Worm (Caenorhabditis elegans) whole organism, L3 larva: ENCODE results near the gene F58E2.2.
A peak's percentile ranks its signal among the peaks of the same experiment; 100 is the strongest.

Source experiments
- R02D3.7 ChIP-seq: fragments of 150-350 bp; optimal IDR thresholded peaks from 2 replicates; lab custom pipeline; 2014; ENCODE audit warnings: missing biosample characterization, missing genetic modification characterization
- aly-2 ChIP-seq: fragments of 150-350 bp; optimal IDR thresholded peaks from 2 replicates; lab custom pipeline; 2014; ENCODE audit warnings: missing biosample characterization, missing genetic modification characterization
- ama-1 ChIP-seq: fragments of 150-350 bp; optimal IDR thresholded peaks from 2 replicates; lab custom pipeline; 2018
- ceh-16 ChIP-seq: sonication (generic microtip); optimal IDR thresholded peaks from 2 replicates; lab custom pipeline; 2017; ENCODE audit warnings: missing biosample characterization, missing genetic modification characterization
- ceh-28 ChIP-seq: fragments of 150-350 bp; optimal IDR thresholded peaks from 2 replicates; lab custom pipeline; 2014; ENCODE audit warnings: missing biosample characterization, missing genetic modification reagents, missing genetic modification characterization
- ceh-82 ChIP-seq: fragments of 150-350 bp; optimal IDR thresholded peaks from 2 replicates; lab custom pipeline; 2014; ENCODE audit warnings: missing biosample characterization, missing genetic modification characterization
- egl-27 ChIP-seq: sonication (generic microtip); optimal IDR thresholded peaks from 4 replicates; lab custom pipeline; 2017; ENCODE audit warnings: missing biosample characterization, missing genetic modification reagents, missing genetic modification characterization
- egl-5 ChIP-seq: fragments of 150-350 bp; optimal IDR thresholded peaks from 2 replicates; lab custom pipeline; 2017; ENCODE audit warnings: missing biosample characterization, missing genetic modification reagents, missing genetic modification characterization, inconsistent platforms
- elt-1 ChIP-seq: fragments of 150-350 bp; optimal IDR thresholded peaks from 2 replicates; lab custom pipeline; 2014; ENCODE audit warnings: missing biosample characterization, missing genetic modification characterization
- elt-2 ChIP-seq: sonication (generic microtip); optimal IDR thresholded peaks from 2 replicates; lab custom pipeline; 2016; ENCODE audit warnings: missing genetic modification reagents, mild to moderate bottlenecking, missing genetic modification characterization, missing compliant biosample characterization
- elt-3 ChIP-seq, 3 experiments: fragments of 150-350 bp in 1 of 3; sonication (generic microtip) in 2 of 3; optimal IDR thresholded peaks; 2 replicates in 2 of 3; 4 replicates in 1 of 3; lab custom pipeline; 2014 to 2017; ENCODE audit warnings: missing biosample characterization in 3 of 3, missing genetic modification characterization in 3 of 3
- eor-1 ChIP-seq, 2 experiments: fragments of 150-350 bp; optimal IDR thresholded peaks; 2 replicates each; lab custom pipeline; 2014 to 2018; ENCODE audit warnings: missing biosample characterization in 2 of 2, missing genetic modification characterization in 2 of 2
- fkh-10 ChIP-seq: sonication (generic microtip); optimal IDR thresholded peaks from 2 replicates; lab custom pipeline; 2017; ENCODE audit warnings: missing biosample characterization, missing genetic modification reagents, missing genetic modification characterization
- fkh-2 ChIP-seq: fragments of 150-350 bp; optimal IDR thresholded peaks from 2 replicates; lab custom pipeline; 2014; ENCODE audit warnings: missing biosample characterization, missing genetic modification reagents, missing genetic modification characterization
- hmg-11 ChIP-seq: sonication (generic microtip); optimal IDR thresholded peaks from 2 replicates; lab custom pipeline; 2016; ENCODE audit warnings: missing genetic modification characterization, missing compliant biosample characterization
- jun-1 ChIP-seq: fragments of 150-350 bp; optimal IDR thresholded peaks from 2 replicates; lab custom pipeline; 2014; ENCODE audit warnings: missing biosample characterization, missing genetic modification reagents, missing genetic modification characterization
- lin-15B ChIP-seq: fragments of 150-350 bp; optimal IDR thresholded peaks from 2 replicates; lab custom pipeline; 2014; ENCODE audit warnings: missing biosample characterization, missing genetic modification characterization
- lin-39 ChIP-seq: fragments of 150-350 bp; optimal IDR thresholded peaks from 2 replicates; lab custom pipeline; 2018; ENCODE audit warnings: missing biosample characterization, missing genetic modification reagents, missing genetic modification characterization
- lsy-12 ChIP-seq: sonication (generic microtip); optimal IDR thresholded peaks from 2 replicates; lab custom pipeline; 2016; ENCODE audit warnings: mild to moderate bottlenecking, missing genetic modification characterization, missing compliant biosample characterization
- mdl-1 ChIP-seq: fragments of 150-350 bp; optimal IDR thresholded peaks from 2 replicates; lab custom pipeline; 2014; ENCODE audit warnings: missing biosample characterization, missing genetic modification characterization
- mml-1 ChIP-seq: fragments of 150-350 bp; sonication (generic microtip); optimal IDR thresholded peaks from 3 replicates; lab custom pipeline; 2014; ENCODE audit warnings: missing biosample characterization, missing genetic modification characterization
- nfya-1 ChIP-seq: sonication (generic microtip); optimal IDR thresholded peaks from 2 replicates; lab custom pipeline; 2017; ENCODE audit warnings: missing genetic modification characterization, mild to moderate bottlenecking, missing compliant biosample characterization, antibody characterized with exemption, moderate library complexity; ENCODE audit not compliant: insufficient read depth
- nhr-12 ChIP-seq: fragments of 150-350 bp; optimal IDR thresholded peaks from 2 replicates; lab custom pipeline; 2014; ENCODE audit warnings: missing biosample characterization, missing genetic modification characterization
- nhr-23 ChIP-seq: fragments of 150-350 bp; optimal IDR thresholded peaks from 2 replicates; lab custom pipeline; 2014; ENCODE audit warnings: missing biosample characterization, missing genetic modification reagents, missing genetic modification characterization
- nhr-237 ChIP-seq: fragments of 150-350 bp; optimal IDR thresholded peaks from 2 replicates; lab custom pipeline; 2014; ENCODE audit warnings: missing biosample characterization, missing genetic modification characterization
- nhr-25 ChIP-seq: sonication (generic microtip); optimal IDR thresholded peaks from 2 replicates; lab custom pipeline; 2017; ENCODE audit warnings: missing biosample characterization, missing genetic modification characterization
- nhr-28 ChIP-seq: fragments of 150-350 bp; optimal IDR thresholded peaks from 2 replicates; lab custom pipeline; 2014; ENCODE audit warnings: missing biosample characterization, missing genetic modification characterization
- nhr-43 ChIP-seq: sonication (generic microtip); optimal IDR thresholded peaks from 2 replicates; lab custom pipeline; 2016; ENCODE audit warnings: mild to moderate bottlenecking, missing genetic modification characterization, missing compliant biosample characterization; ENCODE audit not compliant: poor library complexity, severe bottlenecking
- nhr-76 ChIP-seq: fragments of 150-350 bp; sonication (generic microtip); optimal IDR thresholded peaks from 5 replicates; lab custom pipeline; 2014; ENCODE audit warnings: missing biosample characterization, missing genetic modification characterization
- pha-4 ChIP-seq: fragments of 150-350 bp; optimal IDR thresholded peaks from 2 replicates; lab custom pipeline; 2014; ENCODE audit warnings: missing biosample characterization, missing genetic modification reagents, missing genetic modification characterization
- pqm-1 ChIP-seq: fragments of 150-350 bp; optimal IDR thresholded peaks from 2 replicates; lab custom pipeline; 2017; ENCODE audit warnings: missing biosample characterization, missing genetic modification characterization, inconsistent platforms
- skn-1 ChIP-seq: fragments of 150-350 bp; optimal IDR thresholded peaks from 2 replicates; lab custom pipeline; 2014; ENCODE audit warnings: missing biosample characterization, missing genetic modification characterization
- snpc-4 ChIP-seq: fragments of 150-350 bp; optimal IDR thresholded peaks from 2 replicates; lab custom pipeline; 2014; ENCODE audit warnings: missing biosample characterization, missing genetic modification characterization
- tbx-2 ChIP-seq: sonication (generic microtip); optimal IDR thresholded peaks from 2 replicates; lab custom pipeline; 2016; ENCODE audit warnings: mild to moderate bottlenecking, missing genetic modification characterization, missing compliant biosample characterization
- unc-39 ChIP-seq: sonication (generic microtip); optimal IDR thresholded peaks from 4 replicates; lab custom pipeline; 2017; ENCODE audit warnings: missing biosample characterization, missing genetic modification characterization

The F58E2.2 gene

DNA sequence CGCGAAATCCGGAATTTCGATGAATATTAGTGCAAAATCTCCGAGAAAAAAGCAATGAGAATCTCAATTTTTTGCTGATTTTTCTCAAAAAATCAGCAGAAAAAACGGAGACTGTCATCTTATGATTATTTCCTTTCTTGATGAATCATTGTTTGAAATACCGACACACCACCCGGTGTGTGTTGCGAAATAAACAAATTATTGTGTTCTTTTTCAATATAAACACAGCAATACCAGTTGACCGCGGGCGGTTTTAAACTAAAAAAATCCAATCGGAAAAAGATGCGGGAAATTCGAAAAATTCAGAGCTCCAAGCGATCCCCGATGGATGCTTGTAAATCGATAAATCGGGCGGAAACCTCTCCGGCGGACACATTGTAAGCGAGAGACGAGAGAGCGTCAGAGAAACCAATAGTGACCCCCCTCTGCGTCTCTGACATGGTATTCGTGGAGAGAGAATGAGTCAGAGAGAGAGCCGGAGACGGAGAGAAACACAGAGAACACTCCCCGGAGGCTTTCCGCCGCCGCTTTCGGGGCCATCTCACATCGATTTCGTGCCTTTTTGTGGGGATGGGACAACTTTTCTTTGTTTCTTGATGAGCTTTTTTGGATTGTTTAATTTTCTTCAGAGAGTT lies 45.7 kb downstream of the F58E2.2 start:
- peak; percentile 39 for TF ChIP-seq lin-15B (tag; lab: Kevin White, UChicago)
- TF ChIP-seq nhr-76: no peak
- peak; percentile 86 for TF ChIP-seq hmg-11 (tag; lab: Kevin White, UChicago)
- peak; percentile 75 for TF ChIP-seq jun-1
- peak; percentile 22 for TF ChIP-seq pqm-1 (tag; lab: Kevin White, UChicago)
- peak; percentile 18 for TF ChIP-seq fkh-10 (GFP tag; lab: Kevin White, UChicago)
- TF ChIP-seq nhr-28 (tag; lab: Kevin White, UChicago): no peak
- TF ChIP-seq snpc-4 (tag; lab: Kevin White, UChicago): peak; percentile 58
- TF ChIP-seq mml-1 (tag; lab: Kevin White, UChicago): no peak
- peak; percentile 76 for TF ChIP-seq lin-39 (tag; lab: Kevin White, UChicago)
- no peak for TF ChIP-seq R02D3.7
- no peak for TF ChIP-seq nhr-237 (tag; lab: Kevin White, UChicago)
- TF ChIP-seq nhr-23 (tag; lab: Kevin White, UChicago): peak; percentile 18
- peak; percentile 88 for TF ChIP-seq ceh-28 (tag; lab: Kevin White, UChicago)
- peak; percentile 61 for TF ChIP-seq egl-5 (tag; lab: Kevin White, UChicago)
- TF ChIP-seq nfya-1: peak; percentile 89
- peak; percentile 52 for TF ChIP-seq pha-4
- peak; percentile 15 for TF ChIP-seq elt-2 (tag; lab: Kevin White, UChicago)
- TF ChIP-seq skn-1 (tag; lab: Kevin White, UChicago): peak; percentile 44
- peak; percentile 6 for TF ChIP-seq ama-1 (lab: Kevin White, UChicago)

DNA sequence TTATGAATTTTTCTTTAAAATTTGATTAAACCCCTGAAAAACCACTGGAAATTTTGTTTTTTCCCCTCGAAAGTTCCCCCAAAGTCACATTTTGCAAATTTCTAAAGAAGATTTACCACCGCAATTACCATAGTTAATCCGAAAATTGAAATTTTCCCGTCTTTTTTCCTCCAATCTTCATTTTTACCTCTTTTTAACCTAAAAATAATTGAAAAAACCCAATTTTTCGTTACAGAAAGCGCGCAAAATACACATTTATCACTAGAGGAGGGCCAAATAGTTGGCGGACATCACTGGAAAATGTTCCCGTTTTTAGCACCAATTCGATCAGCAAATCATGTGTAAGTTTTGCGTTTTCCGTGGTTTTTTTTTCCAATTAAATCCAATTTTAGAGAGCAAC lies 46.7 kb downstream of the F58E2.2 start, which contains the start of gene unc-33:
Gene unc-33 (plus strand): TSS at position 301 of the 400 bp plus-strand sequence.
- TF ChIP-seq nhr-43 (tag; lab: Kevin White, UChicago) (no peak), ceh-16 (tag; lab: Kevin White, UChicago) (no peak)
- TF ChIP-seq, all 47 proteins: peak for 0

DNA sequence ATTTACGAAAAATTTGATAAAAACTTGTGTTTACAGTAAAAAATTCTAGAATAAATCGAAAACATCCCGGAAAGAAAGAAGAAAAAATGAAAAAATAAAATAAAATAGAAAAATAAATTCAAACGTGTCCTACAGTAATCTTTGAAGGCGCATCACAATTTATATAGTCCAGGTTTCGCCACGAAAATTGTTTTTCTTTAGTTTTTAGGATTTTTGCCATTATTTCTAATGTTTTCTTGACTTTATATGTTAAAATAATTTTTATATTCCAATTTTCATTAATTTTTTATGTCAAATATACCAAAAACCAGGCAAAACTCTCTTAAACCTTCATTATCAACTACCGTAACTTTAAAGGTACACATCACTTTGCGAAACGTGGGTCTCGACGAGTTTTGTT lies 47.7 kb downstream of the F58E2.2 start:
- no peak for TF ChIP-seq unc-39 (tag; lab: Kevin White, UChicago)
- TF ChIP-seq nfya-1: no peak
- TF ChIP-seq pqm-1 (tag; lab: Kevin White, UChicago): no peak
- no peak for TF ChIP-seq fkh-2 (tag; lab: Kevin White, UChicago)
- no peak for TF ChIP-seq lsy-12
- TF ChIP-seq nhr-28 (tag; lab: Kevin White, UChicago): no peak
- TF ChIP-seq snpc-4 (tag; lab: Kevin White, UChicago): no peak
- TF ChIP-seq lin-39 (tag; lab: Kevin White, UChicago): no peak
- TF ChIP-seq eor-1 (tag; optimal IDR thresholded peaks at IDR 0.05; lab: Kevin White, UChicago): no peak
- TF ChIP-seq mdl-1 (tag; lab: Kevin White, UChicago): no peak
- TF ChIP-seq lin-15B (tag; lab: Kevin White, UChicago): no peak
- no peak for TF ChIP-seq tbx-2
- no peak for TF ChIP-seq ceh-28 (tag; lab: Kevin White, UChicago)
- TF ChIP-seq ceh-82 (tag; lab: Kevin White, UChicago): no peak
- TF ChIP-seq nhr-12 (tag; lab: Kevin White, UChicago): no peak
- TF ChIP-seq egl-27 (tag; lab: Kevin White, UChicago): no peak
- TF ChIP-seq nhr-76: no peak
- TF ChIP-seq nhr-237 (tag; lab: Kevin White, UChicago): no peak
- TF ChIP-seq ceh-16 (tag; lab: Kevin White, UChicago): no peak

DNA sequence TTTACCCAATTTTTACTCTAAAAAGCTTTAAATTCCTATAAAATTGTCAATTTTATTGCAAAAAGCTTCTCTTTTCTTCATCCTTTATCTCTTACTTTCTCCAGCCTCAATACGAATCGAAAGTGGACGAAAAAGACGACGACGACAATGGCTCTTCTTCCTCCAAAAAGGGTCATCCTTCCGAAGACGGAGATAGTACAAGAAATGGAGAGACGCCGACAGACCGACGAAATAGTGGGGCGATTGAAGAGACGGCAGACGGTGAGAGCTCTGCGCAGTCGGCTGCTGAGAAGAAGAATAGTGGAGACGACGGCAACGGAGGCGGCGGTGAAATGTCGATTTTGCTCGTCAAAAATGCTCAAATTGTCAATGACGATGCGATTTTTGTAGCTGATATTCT lies 49.5 kb downstream of the F58E2.2 start:
- TF ChIP-seq aly-2 (tag; lab: Kevin White, UChicago) (no peak), nfya-1 (peak; percentile 63), elt-3 (tag; optimal IDR thresholded peaks at IDR 0.05; lab: Kevin White, UChicago) (no peak), nhr-23 (tag; lab: Kevin White, UChicago) (peak; percentile 30), elt-1 (no peak), lin-15B (tag; lab: Kevin White, UChicago) (peak; percentile 1), snpc-4 (tag; lab: Kevin White, UChicago) (peak; percentile 95), nhr-25 (tag; lab: Kevin White, UChicago) (no peak), ceh-28 (tag; lab: Kevin White, UChicago) (peak; percentile 28), ceh-82 (tag; lab: Kevin White, UChicago) (no peak), lin-39 (tag; lab: Kevin White, UChicago) (peak; percentile 24), hmg-11 (tag; lab: Kevin White, UChicago) (peak; percentile 67)
